Fruit fly (Drosophila melanogaster) whole organism, embryonic: ENCODE measurements around the gene Nle.

Experiments
- CG10147 ChIP-seq: fragments of 200-800 bp; sonication (Bioruptor generic); optimal IDR thresholded peaks from 2 replicates; lab custom pipeline; 2019; ENCODE audit warnings: missing biosample characterization, mild to moderate bottlenecking, missing genetic modification characterization, moderate library complexity
- CG10209 ChIP-seq: fragments of 200-800 bp; sonication (Bioruptor generic); optimal IDR thresholded peaks from 3 replicates; lab custom pipeline; 2017; ENCODE audit warnings: missing biosample characterization, mild to moderate bottlenecking, missing genetic modification characterization, missing genetic modification reagents
- CG10267 ChIP-seq: fragments of 200-800 bp; sonication (Bioruptor generic); optimal IDR thresholded peaks from 2 replicates; lab custom pipeline; 2018; ENCODE audit warnings: missing biosample characterization, mild to moderate bottlenecking, missing genetic modification characterization, moderate library complexity
- CG10321 ChIP-seq: fragments of 200-800 bp; sonication (Bioruptor generic); IDR thresholded peaks from 2 replicates; pipeline ENCODE4 v1.3.6; 2022; ENCODE audit warnings: missing biosample characterization, missing genetic modification characterization
- CG11456 ChIP-seq: fragments of 200-800 bp; sonication (Bioruptor generic); IDR thresholded peaks from 3 replicates; pipeline ENCODE4 v1.3.6; 2022; ENCODE audit warnings: missing biosample characterization, missing genetic modification characterization
- CG12236 ChIP-seq: fragments of 200-800 bp; sonication (Bioruptor generic); optimal IDR thresholded peaks from 2 replicates; lab custom pipeline; 2016; ENCODE audit warnings: missing biosample characterization, missing genetic modification characterization
- CG1233 ChIP-seq: fragments of 200-800 bp; sonication (Bioruptor generic); optimal IDR thresholded peaks from 4 replicates; lab custom pipeline; 2018; ENCODE audit warnings: missing biosample characterization, mild to moderate bottlenecking, missing genetic modification characterization
- CG12391 ChIP-seq: fragments of 200-800 bp; sonication (Bioruptor generic); optimal IDR thresholded peaks from 3 replicates; lab custom pipeline; 2018; ENCODE audit warnings: missing biosample characterization, mild to moderate bottlenecking, missing genetic modification characterization, moderate library complexity
- CG12769 ChIP-seq: fragments of 200-800 bp; sonication (Bioruptor generic); optimal IDR thresholded peaks from 2 replicates; lab custom pipeline; 2019; ENCODE audit warnings: missing biosample characterization, mild to moderate bottlenecking, missing genetic modification characterization, moderate library complexity
- CG13287 ChIP-seq: fragments of 200-800 bp; sonication (Bioruptor generic); IDR thresholded peaks from 2 replicates; pipeline ENCODE4 v1.3.6; 2022; ENCODE audit warnings: missing biosample characterization, missing genetic modification characterization; ENCODE audit not compliant: partially characterized antibody
- CG14050 ChIP-seq: fragments of 200-800 bp; sonication (Bioruptor generic); IDR thresholded peaks from 3 replicates; pipeline ENCODE4 v1.3.6; 2022; ENCODE audit warnings: missing biosample characterization, missing genetic modification characterization
- CG14710 ChIP-seq: fragments of 200-800 bp; sonication (Bioruptor generic); optimal IDR thresholded peaks from 3 replicates; lab custom pipeline; 2019; ENCODE audit warnings: missing biosample characterization, mild to moderate bottlenecking, missing genetic modification characterization, moderate library complexity
- CG14860 ChIP-seq: fragments of 200-800 bp; sonication (Bioruptor generic); IDR thresholded peaks from 3 replicates; pipeline ENCODE4 v1.3.6; 2022; ENCODE audit warnings: missing biosample characterization, missing genetic modification characterization; ENCODE audit not compliant: partially characterized antibody
- CG14965 ChIP-seq: fragments of 200-800 bp; sonication (Bioruptor generic); optimal IDR thresholded peaks from 2 replicates; lab custom pipeline; 2016; ENCODE audit warnings: missing biosample characterization, missing genetic modification characterization, borderline replicate concordance
- CG18476 ChIP-seq: fragments of 200-800 bp; sonication (Bioruptor generic); optimal IDR thresholded peaks from 2 replicates; lab custom pipeline; 2016; ENCODE audit warnings: missing biosample characterization, mild to moderate bottlenecking, missing genetic modification characterization
- CG18764 ChIP-seq: fragments of 200-800 bp; sonication (Bioruptor generic); optimal IDR thresholded peaks from 3 replicates; lab custom pipeline; 2016; ENCODE audit warnings: missing biosample characterization, missing genetic modification characterization
- CG31441 ChIP-seq: fragments of 200-800 bp; sonication (Bioruptor generic); IDR thresholded peaks from 2 replicates; pipeline ENCODE4 v1.3.6; 2022; ENCODE audit warnings: missing biosample characterization, missing genetic modification characterization
- CG32767 ChIP-seq: fragments of 200-800 bp; sonication (Bioruptor generic); IDR thresholded peaks from 2 replicates; pipeline ENCODE4 v1.3.6; 2022; ENCODE audit warnings: missing biosample characterization, missing genetic modification characterization
- CG3407 ChIP-seq: fragments of 200-800 bp; sonication (Bioruptor generic); optimal IDR thresholded peaks from 2 replicates; lab custom pipeline; 2018; ENCODE audit warnings: missing biosample characterization, mild to moderate bottlenecking, missing genetic modification characterization
- CG4424 ChIP-seq: fragments of 200-800 bp; sonication (Bioruptor generic); optimal IDR thresholded peaks from 3 replicates; lab custom pipeline; 2016; ENCODE audit warnings: missing biosample characterization, missing genetic modification characterization
- CG4617 ChIP-seq: fragments of 200-800 bp; sonication (Bioruptor generic); optimal IDR thresholded peaks from 3 replicates; lab custom pipeline; 2016; ENCODE audit warnings: missing biosample characterization, missing genetic modification characterization, borderline replicate concordance
- CG4707 ChIP-seq: fragments of 200-800 bp; sonication (Bioruptor generic); optimal IDR thresholded peaks from 2 replicates; lab custom pipeline; 2018; ENCODE audit warnings: missing biosample characterization, mild to moderate bottlenecking, missing genetic modification characterization, moderate library complexity
- CG5245 ChIP-seq: fragments of 200-800 bp; sonication (Bioruptor generic); optimal IDR thresholded peaks from 3 replicates; lab custom pipeline; 2016; ENCODE audit warnings: missing biosample characterization, missing genetic modification characterization
- CG6854 ChIP-seq: fragments of 200-800 bp; sonication (Bioruptor generic); optimal IDR thresholded peaks from 3 replicates; lab custom pipeline; 2017; ENCODE audit warnings: missing biosample characterization, mild to moderate bottlenecking, missing genetic modification characterization
- CG8359 ChIP-seq: fragments of 200-800 bp; sonication (Bioruptor generic); optimal IDR thresholded peaks from 2 replicates; lab custom pipeline; 2017; ENCODE audit warnings: missing biosample characterization, mild to moderate bottlenecking, missing genetic modification characterization, borderline replicate concordance
- CG8924 ChIP-seq: fragments of 200-800 bp; optimal IDR thresholded peaks from 3 replicates; lab custom pipeline; 2019; ENCODE audit warnings: missing biosample characterization, mild to moderate bottlenecking, missing genetic modification characterization, moderate library complexity
- CG9437 ChIP-seq: fragments of 200-800 bp; sonication (Bioruptor generic); optimal IDR thresholded peaks from 2 replicates; lab custom pipeline; 2018; ENCODE audit warnings: missing biosample characterization, mild to moderate bottlenecking, missing genetic modification characterization
- CG9817 ChIP-seq: fragments of 200-800 bp; sonication (Bioruptor generic); optimal IDR thresholded peaks from 2 replicates; lab custom pipeline; 2018; ENCODE audit warnings: missing biosample characterization, mild to moderate bottlenecking, missing genetic modification characterization, moderate library complexity
- Dbx ChIP-seq: fragments of 200-800 bp; sonication (Bioruptor generic); IDR thresholded peaks from 3 replicates; pipeline ENCODE4 v1.3.6; 2022; ENCODE audit warnings: missing biosample characterization, missing genetic modification characterization
- E2f1 ChIP-seq: fragments of 200-800 bp; sonication (Bioruptor generic); IDR thresholded peaks from 2 replicates; pipeline ENCODE4 v1.3.6; 2022; ENCODE audit warnings: missing biosample characterization, missing genetic modification characterization
- Ets65A ChIP-seq: fragments of 200-800 bp; sonication (Bioruptor generic); peaks from one replicate; lab custom pipeline; 2016; ENCODE audit warnings: missing biosample characterization, missing genetic modification characterization
- Fer1 ChIP-seq: fragments of 200-800 bp; sonication (Bioruptor generic); optimal IDR thresholded peaks from 2 replicates; lab custom pipeline; 2017; ENCODE audit warnings: missing biosample characterization, mild to moderate bottlenecking, missing genetic modification characterization
- H2.0 ChIP-seq: fragments of 200-800 bp; sonication (Bioruptor generic); IDR thresholded peaks from 2 replicates; pipeline ENCODE4 v1.3.6; 2022; ENCODE audit warnings: missing biosample characterization, missing genetic modification characterization
- Lpt ChIP-seq: fragments of >200 bp; optimal IDR thresholded peaks from 2 replicates; lab custom pipeline; 2018; ENCODE audit warnings: missing biosample characterization, missing genetic modification characterization
- Spps ChIP-seq: fragments of 200-800 bp; sonication (Bioruptor generic); optimal IDR thresholded peaks from 2 replicates; lab custom pipeline; 2018; ENCODE audit warnings: missing biosample characterization, mild to moderate bottlenecking, missing genetic modification characterization
- Sry-δ ChIP-seq: fragments of 200-800 bp; sonication (Bioruptor generic); optimal IDR thresholded peaks from 2 replicates; lab custom pipeline; 2016; ENCODE audit warnings: missing biosample characterization, missing genetic modification characterization
- Vsx1 ChIP-seq: fragments of 200-800 bp; sonication (Bioruptor generic); optimal IDR thresholded peaks from 2 replicates; lab custom pipeline; 2017; ENCODE audit warnings: missing biosample characterization, mild to moderate bottlenecking, missing genetic modification characterization, missing genetic modification reagents
- al ChIP-seq: fragments of 200-800 bp; sonication (Bioruptor generic); IDR thresholded peaks from 2 replicates; pipeline ENCODE4 v1.3.6; 2022; ENCODE audit warnings: missing biosample characterization, missing genetic modification characterization
- ato ChIP-seq: fragments of 200-800 bp; sonication (Bioruptor generic); IDR thresholded peaks from 2 replicates; pipeline ENCODE4 v1.3.6; 2022; ENCODE audit warnings: missing biosample characterization, missing genetic modification characterization; ENCODE audit not compliant: partially characterized antibody
- dimm ChIP-seq: fragments of 200-800 bp; sonication (Bioruptor generic); IDR thresholded peaks from 2 replicates; pipeline ENCODE4 v1.3.6; 2022; ENCODE audit warnings: missing biosample characterization, missing genetic modification characterization
- fd102C ChIP-seq: fragments of 200-800 bp; sonication (Bioruptor generic); optimal IDR thresholded peaks from 2 replicates; lab custom pipeline; 2018; ENCODE audit warnings: missing biosample characterization, mild to moderate bottlenecking, missing genetic modification characterization, moderate library complexity
- fd3F ChIP-seq: fragments of 200-800 bp; sonication (Bioruptor generic); optimal IDR thresholded peaks from 2 replicates; lab custom pipeline; 2018; ENCODE audit warnings: missing biosample characterization, mild to moderate bottlenecking, missing genetic modification characterization, moderate library complexity
- maf-S ChIP-seq: fragments of 200-800 bp; sonication (Bioruptor generic); optimal IDR thresholded peaks from 2 replicates; lab custom pipeline; 2016; ENCODE audit warnings: missing biosample characterization, missing genetic modification characterization
- nmo ChIP-seq: fragments of 200-800 bp; sonication (Bioruptor generic); optimal IDR thresholded peaks from 2 replicates; lab custom pipeline; 2018; ENCODE audit warnings: missing biosample characterization, mild to moderate bottlenecking, missing genetic modification characterization, moderate library complexity
- pb ChIP-seq: fragments of 200-800 bp; sonication (Bioruptor generic); optimal IDR thresholded peaks from 3 replicates; lab custom pipeline; 2016; ENCODE audit warnings: missing biosample characterization, missing genetic modification characterization
- pita ChIP-seq: fragments of 200-800 bp; sonication (Bioruptor generic); optimal IDR thresholded peaks from 2 replicates; lab custom pipeline; 2017; ENCODE audit warnings: missing biosample characterization, mild to moderate bottlenecking, missing genetic modification characterization
- prd ChIP-seq, 3 experiments: fragments of >200 bp in 2 of 3; fragments of 200-800 bp in 1 of 3; sonication (Bioruptor generic) in 1 of 3; optimal IDR thresholded peaks in 2 of 3; IDR thresholded peaks in 1 of 3; 2 replicates in 2 of 3; 3 replicates in 1 of 3; pipeline versions ENCODE4 v1.3.6 to Lab custom; 2017 to 2022; ENCODE audit warnings: missing biosample characterization in 1 of 3, missing genetic modification characterization in 1 of 3
- row ChIP-seq: fragments of 200-800 bp; sonication (Bioruptor generic); IDR thresholded peaks from 3 replicates; pipeline ENCODE4 v1.3.6; 2022; ENCODE audit warnings: missing biosample characterization, missing genetic modification characterization
- toy ChIP-seq: fragments of 200-800 bp; sonication (Bioruptor generic); IDR thresholded peaks from 2 replicates; pipeline ENCODE4 v1.3.6; 2022; ENCODE audit warnings: missing biosample characterization, missing genetic modification characterization
- zen ChIP-seq: fragments of 200-800 bp; sonication (Bioruptor generic); optimal IDR thresholded peaks from 3 replicates; lab custom pipeline; 2018; ENCODE audit warnings: missing biosample characterization, mild to moderate bottlenecking, missing genetic modification characterization, moderate library complexity

The Nle gene

DNA sequence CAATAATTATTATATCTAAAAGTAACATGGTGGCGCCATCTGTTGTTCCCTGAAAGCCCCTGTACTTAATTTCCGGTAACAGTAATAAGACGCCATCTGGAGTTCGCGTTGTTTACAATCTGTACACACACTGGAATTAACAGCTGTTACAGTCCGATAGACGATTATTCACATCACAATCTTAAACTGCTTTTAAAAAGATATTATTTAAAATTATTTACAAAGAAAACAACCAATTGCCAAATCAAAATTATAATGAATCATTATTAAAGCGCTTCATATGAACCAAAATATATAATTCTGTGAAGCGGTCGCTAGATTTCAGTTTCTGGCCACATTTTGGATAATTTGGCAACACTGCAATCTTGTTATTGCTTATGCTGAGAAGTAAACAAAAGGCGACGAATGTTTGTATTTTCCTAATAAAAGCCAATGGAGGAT, 34.5 kb upstream of the Nle start, which contains the start of gene CG13689 (continued):
- peak; percentile 37 for TF ChIP-seq fd102C (GFP tag; lab: Kevin White, UChicago)
- TF ChIP-seq Spps (tag; lab: Kevin White, UChicago) = no peak
- peak; percentile 42 for TF ChIP-seq CG10209 (GFP tag; lab: Kevin White, UChicago)
- TF ChIP-seq CG4617 = peak; percentile 74
- peak; percentile 53 for TF ChIP-seq CG31441 (GFP tag; lab: Robert Waterston, UW)
- TF ChIP-seq CG9817 (tag; lab: Kevin White, UChicago) = peak; percentile 74
- no peak for TF ChIP-seq toy
- TF ChIP-seq Lpt (GFP tag; lab: Kevin White, UChicago) = no peak
- TF ChIP-seq fd3F (GFP tag; lab: Kevin White, UChicago) = no peak
- peak; percentile 53 for TF ChIP-seq CG8924 (tag; lab: Kevin White, UChicago)
- peak; percentile 0 for TF ChIP-seq CG12236
- no peak for TF ChIP-seq CG8359 (GFP tag; lab: Kevin White, UChicago)
- TF ChIP-seq maf-S (GFP tag; lab: Kevin White, UChicago) = no peak
- TF ChIP-seq Sry-δ (GFP tag; lab: Kevin White, UChicago) = peak; percentile 41
- peak; percentile 35 for TF ChIP-seq CG1233 (GFP tag; lab: Kevin White, UChicago)
- no peak for TF ChIP-seq CG14050 (GFP tag; lab: Robert Waterston, UW)
- no peak for TF ChIP-seq CG9437 (GFP tag; lab: Kevin White, UChicago)
- TF ChIP-seq CG5245 (GFP tag; lab: Kevin White, UChicago) = peak; percentile 48
- TF ChIP-seq CG10321 (GFP tag; lab: Robert Waterston, UW) = no peak
- peak; percentile 69 for TF ChIP-seq CG14710 (tag; lab: Kevin White, UChicago)
- TF ChIP-seq CG4707 (GFP tag; lab: Kevin White, UChicago) = no peak
- TF ChIP-seq CG11456 (GFP tag; lab: Robert Waterston, UW) = peak; percentile 86
- peak; percentile 24; the same call in 2 of the 3 replicates for TF ChIP-seq row
- no peak for TF ChIP-seq ato (GFP tag; lab: Robert Waterston, UW)
- TF ChIP-seq CG6854 = no peak
- TF ChIP-seq CG12391 (tag; lab: Kevin White, UChicago) = peak; percentile 62
- TF ChIP-seq CG18476 = peak; percentile 29
- TF ChIP-seq nmo (GFP tag; lab: Kevin White, UChicago) = peak; percentile 41
- TF ChIP-seq Dbx (GFP tag; lab: Robert Waterston, UW) = no peak
- no peak for TF ChIP-seq CG32767 (GFP tag; lab: Robert Waterston, UW)
- TF ChIP-seq CG14965 = no peak
- TF ChIP-seq H2.0 (GFP tag; lab: Robert Waterston, UW) = 0 out of 2 replicates have a peak, but pooled peaks have one; percentile 42
- TF ChIP-seq CG13287 = peak; percentile 64
- peak; percentile 58 for TF ChIP-seq Ets65A (GFP tag; lab: Kevin White, UChicago)
- TF ChIP-seq CG14860 (GFP tag; lab: Robert Waterston, UW) = no peak
- peak; percentile 6 for TF ChIP-seq Vsx1 (GFP tag; lab: Kevin White, UChicago)
- peak; percentile 17 for TF ChIP-seq pita (GFP tag; lab: Kevin White, UChicago)
- no peak for TF ChIP-seq pb (GFP tag; lab: Kevin White, UChicago)
- TF ChIP-seq al (GFP tag; lab: Robert Waterston, UW) = no peak
- TF ChIP-seq CG3407 (GFP tag; lab: Kevin White, UChicago) = peak; percentile 17
- TF ChIP-seq CG12769 (tag; lab: Kevin White, UChicago) = no peak
- no peak for TF ChIP-seq Fer1 (GFP tag; lab: Kevin White, UChicago)
- peak; percentile 56 for TF ChIP-seq CG18764 (GFP tag; lab: Kevin White, UChicago)
- TF ChIP-seq CG10147 (GFP tag; lab: Kevin White, UChicago) = no peak
- peak; percentile 63 for TF ChIP-seq CG4424 (GFP tag; lab: Kevin White, UChicago)
- TF ChIP-seq dimm (GFP tag; lab: Robert Waterston, UW) = no peak
- peak; percentile 57 for TF ChIP-seq E2f1 (GFP tag; lab: Robert Waterston, UW)
- TF ChIP-seq CG10267 (tag; lab: Kevin White, UChicago) = peak; percentile 90
- TF ChIP-seq prd (optimal IDR thresholded peaks at IDR 0.05; lab: Kevin White, UChicago) = no peak
- TF ChIP-seq prd (GFP tag; IDR thresholded peaks at IDR 0.05; lab: Robert Waterston, UW) = peak; percentile 61; the same call in 2 of the 3 replicates
- peak; percentile 22 for TF ChIP-seq zen
